Fruit fly (Drosophila melanogaster) whole organism, wandering third instar larva: Measurements from ENCODE around the gene Ilp5.

ENCODE experiments used
- CG32264 ChIP-seq: fragments of 200-800 bp; sonication (Bioruptor generic); optimal IDR thresholded peaks from 2 replicates; lab custom pipeline; 2016; ENCODE audit warnings: missing biosample characterization, missing genetic modification characterization
- Dfd ChIP-seq: fragments of >200 bp; optimal IDR thresholded peaks from 2 replicates; lab custom pipeline; 2017; ENCODE audit warnings: missing biosample characterization, missing genetic modification characterization
- Dif ChIP-seq: fragments of 200-275, 200-300 bp; sonication (Bioruptor generic); optimal IDR thresholded peaks from 2 replicates; lab custom pipeline; 2018; ENCODE audit warnings: missing biosample characterization, missing genetic modification characterization; ENCODE audit not compliant: partially characterized antibody
- GATAd ChIP-seq: sonication (Bioruptor generic); optimal IDR thresholded peaks from 2 replicates; lab custom pipeline; 2016; ENCODE audit warnings: missing biosample characterization, missing genetic modification characterization
- Myc ChIP-seq: fragments of >200 bp; optimal IDR thresholded peaks from 2 replicates; lab custom pipeline; 2017
- sv ChIP-seq: fragments of 200-800 bp; sonication (Bioruptor generic); optimal IDR thresholded peaks from 3 replicates; lab custom pipeline; 2016; ENCODE audit warnings: missing biosample characterization, missing genetic modification characterization

- no peak for TF ChIP-seq Myc (lab: Kevin White, UChicago)
- TF ChIP-seq CG32264 (GFP tag; lab: Kevin White, UChicago): no peak
- TF ChIP-seq Dif (GFP tag; lab: Kevin White, UChicago): no peak
- TF ChIP-seq sv (GFP tag; lab: Kevin White, UChicago): no peak
- no peak for TF ChIP-seq GATAd (GFP tag; lab: Kevin White, UChicago)
- TF ChIP-seq Dfd (GFP tag; lab: Kevin White, UChicago): no peak
These were observed 10.3 kb downstream of the Ilp5 start, which contains the start of gene CG43897 for dm6 chr3L:9813345-9813897.
